Worm (Caenorhabditis elegans) whole organism, late embryonic: Measurements from ENCODE around the gene R05G6.5.

Experiments used
- F13H6.1 ChIP-seq: sonication (generic microtip); optimal IDR thresholded peaks from 2 replicates; lab custom pipeline; 2016; ENCODE audit warnings: missing genetic modification characterization, missing compliant biosample characterization
- T23F11.4 ChIP-seq: fragments of 200-800 bp; sonication (Bioruptor generic); optimal IDR thresholded peaks from 2 replicates; lab custom pipeline; 2018; ENCODE audit warnings: mild to moderate bottlenecking, missing genetic modification characterization, missing compliant biosample characterization
- Y22D7AL.16 ChIP-seq: sonication (generic microtip); optimal IDR thresholded peaks from 2 replicates; lab custom pipeline; 2016; ENCODE audit warnings: missing genetic modification characterization, missing compliant biosample characterization
- ahr-1 ChIP-seq: sonication (generic microtip); optimal IDR thresholded peaks from 2 replicates; lab custom pipeline; 2016; ENCODE audit warnings: missing genetic modification characterization, missing compliant biosample characterization
- ceh-14 ChIP-seq: sonication (generic microtip); optimal IDR thresholded peaks from 2 replicates; lab custom pipeline; 2016; ENCODE audit warnings: missing genotype, missing genetic modification characterization, missing compliant biosample characterization
- ceh-2 ChIP-seq: sonication (generic microtip); optimal IDR thresholded peaks from 2 replicates; lab custom pipeline; 2016; ENCODE audit warnings: missing genotype, missing genetic modification characterization, missing compliant biosample characterization
- ceh-24 ChIP-seq: sonication (generic microtip); optimal IDR thresholded peaks from 2 replicates; lab custom pipeline; 2016; ENCODE audit warnings: mild to moderate bottlenecking, missing genetic modification characterization, missing compliant biosample characterization
- ceh-31 ChIP-seq: sonication (generic microtip); optimal IDR thresholded peaks from 2 replicates; lab custom pipeline; 2016; ENCODE audit warnings: missing genetic modification characterization, missing compliant biosample characterization
- ceh-9 ChIP-seq: sonication (generic microtip); optimal IDR thresholded peaks from 2 replicates; lab custom pipeline; 2016; ENCODE audit warnings: mild to moderate bottlenecking, missing genetic modification characterization, inconsistent platforms, missing compliant biosample characterization
- eyg-1 ChIP-seq: sonication (generic microtip); optimal IDR thresholded peaks from 2 replicates; lab custom pipeline; 2016; ENCODE audit warnings: missing genotype, missing genetic modification characterization, missing compliant biosample characterization
- fax-1 ChIP-seq: sonication (generic microtip); optimal IDR thresholded peaks from 2 replicates; lab custom pipeline; 2016; ENCODE audit warnings: missing genotype, missing genetic modification characterization, missing compliant biosample characterization
- gmeb-2 ChIP-seq: sonication (generic microtip); optimal IDR thresholded peaks from 2 replicates; lab custom pipeline; 2016; ENCODE audit warnings: missing genetic modification characterization, inconsistent platforms, missing compliant biosample characterization
- hlh-13 ChIP-seq: fragments of 200-800 bp; sonication (Bioruptor generic); optimal IDR thresholded peaks from 2 replicates; lab custom pipeline; 2018; ENCODE audit warnings: mild to moderate bottlenecking, missing genetic modification characterization, missing compliant biosample characterization
- hlh-30 ChIP-seq: sonication (generic microtip); optimal IDR thresholded peaks from 2 replicates; lab custom pipeline; 2017; ENCODE audit warnings: antibody characterized with exemption, missing genetic modification characterization, missing compliant biosample characterization; ENCODE audit not compliant: insufficient read depth
- hlh-8 ChIP-seq: sonication (generic microtip); optimal IDR thresholded peaks from 2 replicates; lab custom pipeline; 2016; ENCODE audit warnings: missing genotype, missing genetic modification characterization, missing compliant biosample characterization
- lim-6 ChIP-seq: sonication (generic microtip); optimal IDR thresholded peaks from 2 replicates; lab custom pipeline; 2016; ENCODE audit warnings: missing genetic modification characterization, missing compliant biosample characterization
- lin-11 ChIP-seq: fragments of 200-800 bp; sonication (Bioruptor generic); optimal IDR thresholded peaks from 2 replicates; lab custom pipeline; 2018; ENCODE audit warnings: mild to moderate bottlenecking, missing genetic modification characterization, missing compliant biosample characterization
- madf-2 ChIP-seq: sonication (generic microtip); optimal IDR thresholded peaks from 2 replicates; lab custom pipeline; 2017; ENCODE audit warnings: missing genetic modification characterization, missing compliant biosample characterization
- mec-3 ChIP-seq: sonication (generic microtip); optimal IDR thresholded peaks from 2 replicates; lab custom pipeline; 2016; ENCODE audit warnings: borderline replicate concordance, missing genetic modification characterization, missing compliant biosample characterization
- nfya-1 ChIP-seq: sonication (generic microtip); optimal IDR thresholded peaks from 2 replicates; lab custom pipeline; 2017; ENCODE audit warnings: missing genetic modification characterization, mild to moderate bottlenecking, missing compliant biosample characterization, antibody characterized with exemption, moderate library complexity
- nhr-11 ChIP-seq: fragments of 150-350 bp; optimal IDR thresholded peaks from 2 replicates; lab custom pipeline; 2014; ENCODE audit warnings: missing biosample characterization, missing genetic modification characterization
- nhr-232 ChIP-seq: sonication (generic microtip); optimal IDR thresholded peaks from 2 replicates; lab custom pipeline; 2016; ENCODE audit warnings: missing genetic modification characterization, missing compliant biosample characterization
- npax-4 ChIP-seq: sonication (generic microtip); optimal IDR thresholded peaks from 2 replicates; lab custom pipeline; 2016; ENCODE audit warnings: missing genetic modification characterization, missing compliant biosample characterization
- pag-3 ChIP-seq: sonication (generic microtip); optimal IDR thresholded peaks from 2 replicates; lab custom pipeline; 2016; ENCODE audit warnings: missing compliant biosample characterization, missing genetic modification characterization, borderline replicate concordance
- pat-9 ChIP-seq: fragments of 200-800 bp; sonication (Bioruptor generic); optimal IDR thresholded peaks from 2 replicates; lab custom pipeline; 2018; ENCODE audit warnings: mild to moderate bottlenecking, missing genetic modification characterization, moderate library complexity, missing compliant biosample characterization
- pha-4 ChIP-seq: fragments of 150-350 bp; optimal IDR thresholded peaks from 2 replicates; lab custom pipeline; 2018; ENCODE audit warnings: missing biosample characterization, missing genetic modification reagents, missing genetic modification characterization
- pqm-1 ChIP-seq: sonication (generic microtip); optimal IDR thresholded peaks from 2 replicates; lab custom pipeline; 2016; ENCODE audit warnings: missing genetic modification characterization, missing compliant biosample characterization
- sdc-2 ChIP-seq: sonication (generic microtip); optimal IDR thresholded peaks from 2 replicates; lab custom pipeline; 2016; ENCODE audit warnings: missing genotype, missing genetic modification characterization, missing compliant biosample characterization
- sox-4 ChIP-seq: sonication (generic microtip); optimal IDR thresholded peaks from 2 replicates; lab custom pipeline; 2017; ENCODE audit warnings: mild to moderate bottlenecking, missing genetic modification characterization, inconsistent platforms, missing compliant biosample characterization
- unc-3 ChIP-seq, 2 experiments: fragments of 200-800 bp in 1 of 2; sonication (Bioruptor generic) in 1 of 2; sonication (generic microtip) in 1 of 2; conservative IDR thresholded peaks in 1 of 2; optimal IDR thresholded peaks in 1 of 2; 2 replicates each; pipeline versions ENCODE4 v1.3.6 to Lab custom; 2016 to 2022; ENCODE audit warnings: missing compliant biosample characterization in 2 of 2, missing genetic modification characterization in 2 of 2, missing genetic modification reagents in 1 of 2
- unc-42 ChIP-seq: sonication (generic microtip); optimal IDR thresholded peaks from 2 replicates; lab custom pipeline; 2016; ENCODE audit warnings: missing genotype, missing genetic modification characterization, missing compliant biosample characterization

R05G6.5 gene

DNA sequence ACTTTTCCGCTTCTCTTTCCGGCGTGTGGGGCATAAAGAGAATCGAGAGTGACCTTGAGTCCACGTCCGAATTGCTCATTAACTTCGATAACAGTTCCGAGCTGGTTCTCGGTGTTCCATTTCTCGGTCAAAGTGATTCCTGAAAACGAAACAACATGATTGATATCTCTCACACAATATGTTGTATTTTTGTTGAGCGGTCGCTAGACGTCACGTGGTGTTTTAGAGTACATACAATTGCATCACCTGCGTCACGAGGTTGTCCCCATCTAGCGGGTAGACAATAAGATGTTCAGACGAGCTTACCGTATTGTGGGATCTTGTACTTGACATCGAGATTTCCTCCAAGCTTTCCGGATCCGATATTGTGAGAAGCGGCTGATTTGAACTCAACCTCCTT is 862 bp upstream of the R05G6.5 start:
- TF ChIP-seq sdc-2, result no peak
- no peak for TF ChIP-seq eyg-1 (tag; lab: Kevin White, UChicago)
- peak; percentile 76 for TF ChIP-seq hlh-30 (tag; lab: Kevin White, UChicago)
- no peak for TF ChIP-seq unc-42
- TF ChIP-seq nhr-232, result no peak

DNA sequence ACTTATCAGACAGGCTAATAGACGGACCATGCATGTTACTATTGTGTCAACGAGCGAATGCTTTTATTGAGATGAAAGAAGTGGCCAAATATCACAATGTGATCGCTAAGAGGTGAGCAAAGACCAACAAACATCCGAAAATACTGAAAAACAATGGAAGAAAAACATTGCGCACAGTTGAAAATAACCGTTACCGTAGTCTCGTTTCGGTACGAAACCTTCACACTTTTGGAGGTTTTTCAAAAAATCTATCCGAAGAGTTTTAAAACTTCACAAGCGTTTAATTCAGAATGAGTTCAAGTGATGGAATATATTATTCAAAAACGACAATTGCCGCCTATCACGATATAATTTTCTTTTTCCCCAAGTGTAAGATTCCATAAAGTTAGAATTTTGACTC is 683 bp downstream of the R05G6.5 start:
- TF ChIP-seq sdc-2, result no peak

- TF ChIP-seq ceh-31, result no peak
- peak; percentile 72 for TF ChIP-seq nfya-1 (tag; lab: Kevin White, UChicago)
- no peak for TF ChIP-seq pha-4
- no peak for TF ChIP-seq ceh-9 (tag; lab: Kevin White, UChicago)
These were observed 2.7 kb downstream of the R05G6.5 start for ce11 chrIV:7510829-7511228.

DNA sequence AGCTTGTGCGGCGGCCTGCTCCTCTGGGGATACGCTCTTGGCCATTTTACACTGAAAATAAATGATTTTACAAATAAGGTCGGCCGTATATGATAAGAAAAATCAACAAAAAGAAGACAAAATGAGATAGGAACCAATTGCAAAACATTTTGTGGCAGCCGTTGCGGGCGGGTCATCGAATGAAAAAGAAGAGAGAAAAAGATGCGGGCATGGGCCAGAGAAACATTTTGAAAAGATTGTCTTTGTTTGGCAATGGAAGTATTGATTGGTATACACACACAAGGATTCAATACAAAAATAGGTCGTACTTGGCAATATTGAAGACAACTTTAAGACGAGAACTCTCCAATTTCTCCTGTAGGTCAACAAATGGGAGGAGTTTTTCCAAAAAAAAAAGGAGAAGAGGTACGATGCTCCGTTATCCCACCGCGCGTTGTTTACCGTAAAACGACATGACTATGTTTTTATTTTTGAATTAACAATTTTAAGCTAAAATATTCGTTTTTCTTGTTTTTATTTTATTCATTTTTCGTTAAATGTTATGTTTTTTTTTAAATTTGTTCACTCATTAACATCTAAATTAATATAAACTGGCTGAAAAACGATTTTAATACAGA is 4.6 kb downstream of the R05G6.5 start, which contains the start of the genes plc-4 and R05G6.4:
Gene plc-4 (minus strand): TSS at position 51 of the 617 bp plus-strand sequence.
Gene R05G6.4 (plus strand): TSS at position 617 of the 617 bp plus-strand sequence.
- TF ChIP-seq sdc-2, result no peak
- TF ChIP-seq ahr-1 (tag; lab: Kevin White, UChicago), result no peak
- no peak for TF ChIP-seq fax-1 (tag; lab: Kevin White, UChicago)
- no peak for TF ChIP-seq ceh-2 (tag; lab: Kevin White, UChicago)
- no peak for TF ChIP-seq nhr-11 (tag; lab: Kevin White, UChicago)
- no peak for TF ChIP-seq hlh-8
- TF ChIP-seq, all 69 proteins: peak for 0

DNA sequence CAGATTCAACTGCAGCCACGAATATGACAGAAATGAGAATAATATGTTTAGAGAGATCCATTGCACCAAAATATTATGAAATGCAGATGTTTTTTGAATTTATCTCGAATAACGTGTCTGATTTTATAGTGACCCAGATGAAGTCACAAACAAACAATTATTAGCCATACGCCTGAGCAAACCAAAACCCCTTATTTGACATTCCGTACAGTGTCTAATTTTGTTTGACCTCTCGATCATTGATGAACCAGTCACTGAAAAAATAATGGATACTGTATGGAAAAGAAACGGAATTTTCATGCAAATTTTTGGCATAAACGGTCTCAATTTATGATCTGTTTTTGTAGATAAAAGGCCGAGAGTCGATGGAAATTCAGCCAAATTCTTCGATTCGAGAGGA is 8.0 kb downstream of the R05G6.5 start, which contains the start of the genes R05G6.9 and R05G6.3:
Gene R05G6.9 (minus strand): TSS at position 101 of the 400 bp plus-strand sequence.
Gene R05G6.3 (plus strand): TSS at position 386 of the 400 bp plus-strand sequence.
- TF ChIP-seq F13H6.1 (no peak), ceh-31 (no peak), pqm-1 (no peak), fax-1 (tag; lab: Kevin White, UChicago) (no peak), ceh-9 (tag; lab: Kevin White, UChicago) (no peak), unc-42 (no peak), pag-3 (tag; lab: Kevin White, UChicago) (no peak), pha-4 (no peak)

DNA sequence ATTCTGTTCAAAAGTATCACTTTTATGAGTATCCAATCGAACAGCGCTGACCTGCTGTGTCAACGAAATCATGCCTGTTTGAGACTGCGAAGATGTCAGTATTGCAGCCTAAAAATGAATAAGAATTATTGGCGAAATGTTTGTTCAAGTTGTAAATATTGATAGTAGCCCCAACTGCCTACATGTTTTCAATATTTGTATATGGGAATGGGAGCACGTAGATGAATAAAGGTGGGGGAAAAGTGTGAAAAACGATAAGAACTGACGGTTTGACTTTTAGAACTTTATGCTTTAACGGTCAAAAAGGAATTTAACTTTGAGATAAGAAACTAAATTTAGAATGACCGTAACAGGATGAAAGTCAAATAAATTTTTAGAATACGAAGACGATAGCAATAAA is 12.1 kb downstream of the R05G6.5 start:
- no peak for TF ChIP-seq T23F11.4 (GFP tag; lab: Kevin White, UChicago)
- TF ChIP-seq fax-1 (tag; lab: Kevin White, UChicago), result no peak
- no peak for TF ChIP-seq ceh-2 (tag; lab: Kevin White, UChicago)
- no peak for TF ChIP-seq lin-11 (tag; lab: Kevin White, UChicago)
- TF ChIP-seq sox-4, result no peak
- TF ChIP-seq pat-9 (tag; lab: Kevin White, UChicago), result no peak
- no peak for TF ChIP-seq ceh-14 (tag; lab: Kevin White, UChicago)
- no peak for TF ChIP-seq mec-3 (tag; lab: Kevin White, UChicago)
- no peak for TF ChIP-seq lim-6 (tag; lab: Kevin White, UChicago)
- no peak for TF ChIP-seq unc-3 (GFP tag; conservative IDR thresholded peaks at IDR 0.05; lab: Robert Waterston, UW)
- TF ChIP-seq unc-3 (tag; optimal IDR thresholded peaks at IDR 0.05; lab: Kevin White, UChicago), result no peak
- TF ChIP-seq hlh-13 (GFP tag; lab: Kevin White, UChicago), result no peak
- TF ChIP-seq npax-4 (tag; lab: Kevin White, UChicago), result no peak
- no peak for TF ChIP-seq madf-2 (tag; lab: Kevin White, UChicago)
- no peak for TF ChIP-seq gmeb-2
- no peak for TF ChIP-seq Y22D7AL.16
- TF ChIP-seq ceh-24 (tag; lab: Kevin White, UChicago), result no peak
- no peak for TF ChIP-seq ahr-1 (tag; lab: Kevin White, UChicago)
